Worm (Caenorhabditis elegans) whole organism, L4/young adult: Measurements from ENCODE around the gene eif-2A.
"Not testable (repeated sequence)": the region's sequence is repeated elsewhere in the genome, so short reads cannot be mapped to it uniquely, and the experiment has no call there.

Experiments
- W03F9.2 ChIP-seq: fragments of 150-350 bp; optimal IDR thresholded peaks from 2 replicates; lab custom pipeline; 2014; ENCODE audit warnings: missing biosample characterization, missing genetic modification characterization
- dao-5 ChIP-seq: sonication (generic microtip); optimal IDR thresholded peaks from 2 replicates; lab custom pipeline; 2016; ENCODE audit warnings: missing genotype, missing genetic modification characterization, moderate library complexity, missing compliant biosample characterization
- him-1 ChIP-seq: sonication (generic microtip); optimal IDR thresholded peaks from 2 replicates; lab custom pipeline; 2016; ENCODE audit warnings: missing genotype, missing genetic modification reagents, missing genetic modification characterization, missing compliant biosample characterization

The eif-2A gene

DNA sequence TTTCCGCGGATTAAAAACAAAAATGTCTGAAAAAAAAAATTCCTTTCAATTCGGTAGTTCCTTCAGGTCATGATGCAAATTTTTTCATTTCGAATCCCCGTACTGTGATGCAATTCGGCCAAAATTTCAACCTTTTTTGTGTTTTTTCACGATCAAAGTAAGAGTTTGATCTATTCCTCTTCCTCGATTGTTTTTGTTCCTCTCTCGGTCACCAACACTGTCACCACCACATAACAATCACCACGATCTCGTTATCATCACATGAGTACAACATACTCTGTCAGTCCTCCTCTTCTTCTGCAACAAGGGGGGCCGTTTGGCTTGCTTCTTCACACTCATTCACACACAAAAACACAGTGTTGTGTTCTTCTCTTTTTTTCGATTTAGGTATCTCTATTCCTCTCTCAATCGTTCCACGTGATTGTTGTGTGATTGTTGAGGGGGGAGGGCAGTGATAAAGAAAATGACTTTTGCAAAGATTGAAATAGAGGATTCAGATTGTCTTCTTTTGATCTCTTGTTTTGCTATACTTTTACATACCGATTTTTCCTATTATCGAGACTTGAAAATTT, 26.3 kb upstream of the eif-2A start:
- TF ChIP-seq dao-5 (no peak), W03F9.2 (no peak), him-1 (tag; lab: Kevin White, UChicago) (no peak)

DNA sequence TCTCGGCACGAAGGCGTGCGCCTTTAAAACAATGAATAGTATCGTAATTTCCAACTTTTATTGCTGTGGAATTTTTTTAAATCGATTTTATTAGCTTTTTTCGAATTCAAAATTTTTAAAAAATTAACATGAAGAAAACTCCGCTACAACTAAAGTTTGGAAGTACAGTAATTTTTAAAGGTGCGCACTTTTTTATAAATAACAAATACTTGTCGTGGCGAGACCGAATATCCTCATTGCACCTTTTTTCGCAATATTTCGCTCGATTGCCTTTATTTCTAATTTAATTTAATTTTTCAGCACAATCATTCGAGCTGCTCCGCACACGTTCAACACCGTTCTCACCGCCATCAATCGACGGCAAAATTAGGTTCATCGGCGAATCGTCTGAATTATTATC, 25.7 kb upstream of the eif-2A start, which contains the start of the genes T09F3.2 and T09F3.7:
Gene T09F3.2 (plus strand): TSS at position 301 of the 400 bp plus-strand sequence.
Gene T09F3.7 (plus strand): TSS at position 315 of the 400 bp plus-strand sequence.
- TF ChIP-seq him-1 (tag; lab: Kevin White, UChicago), result no peak
- no peak for TF ChIP-seq dao-5

DNA sequence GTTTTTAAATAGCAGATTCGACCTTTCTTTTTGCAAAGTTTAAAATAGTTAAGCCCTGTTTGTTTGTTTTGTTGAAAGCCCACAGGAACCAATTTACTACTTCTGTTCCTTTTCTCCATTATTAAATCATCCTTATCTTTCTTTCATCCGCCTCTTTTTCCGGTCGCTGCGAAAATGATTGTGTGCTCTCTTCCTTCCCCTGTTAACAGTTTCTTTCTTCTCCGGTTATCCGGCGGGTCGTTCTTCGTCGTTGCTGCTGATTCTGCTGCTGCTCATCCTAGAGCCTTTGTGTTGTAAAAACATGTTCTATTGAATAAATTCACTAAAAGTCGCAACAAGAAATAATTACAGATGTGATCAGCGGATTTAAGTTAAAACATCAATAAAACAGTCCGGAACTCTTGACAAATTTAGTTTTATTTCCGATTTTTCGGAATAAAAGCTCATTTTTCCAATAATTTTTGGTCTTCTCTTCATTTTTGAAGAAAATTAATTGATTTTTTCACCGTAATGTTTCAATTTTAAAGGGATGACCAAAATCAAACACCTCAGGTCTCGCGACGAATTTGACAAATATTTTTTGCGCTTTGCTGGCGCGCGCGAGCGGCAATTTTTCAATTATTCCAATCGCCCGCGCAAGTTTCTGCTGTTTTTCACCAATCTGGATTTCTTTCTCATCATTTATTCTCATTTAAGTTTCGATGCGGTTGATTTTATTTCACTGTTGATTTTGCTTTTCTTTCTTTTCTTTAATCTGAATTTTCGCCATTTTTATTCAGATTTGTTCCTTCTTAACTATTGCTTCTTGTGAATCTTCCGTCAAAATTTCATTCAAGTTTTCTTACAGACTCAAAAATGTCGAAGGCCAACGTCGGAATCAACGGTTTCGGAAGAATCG, 23.1 kb upstream of the eif-2A start, which contains the start of gene gpd-1:
Gene gpd-1 (plus strand): TSS at position 848 of the 898 bp plus-strand sequence.
- TF ChIP-seq him-1 (tag; lab: Kevin White, UChicago), result no peak
- no peak for TF ChIP-seq W03F9.2
- no peak for TF ChIP-seq dao-5

DNA sequence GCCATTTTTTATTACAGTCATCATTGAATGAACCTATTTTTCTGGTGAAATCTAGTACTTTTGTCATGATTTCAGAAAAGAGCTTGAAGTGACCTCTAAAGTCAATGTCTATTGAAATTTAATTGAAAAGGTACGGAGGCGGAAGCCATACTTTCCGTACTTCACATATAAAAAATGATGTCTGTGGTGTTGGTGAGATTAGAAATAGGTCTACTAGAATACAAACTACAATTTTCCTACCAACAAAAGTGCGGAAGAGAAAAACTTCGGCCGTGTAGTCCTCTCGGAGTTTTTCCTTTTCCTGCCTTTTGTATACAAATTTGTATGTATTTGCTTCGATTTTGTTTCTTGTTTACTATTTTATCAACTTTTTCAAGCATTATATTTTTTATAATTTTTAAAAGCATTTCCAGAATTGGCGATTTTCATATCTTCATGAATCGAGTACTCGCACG, 21.3 kb upstream of the eif-2A start, which contains the start of gene T09F3.4:
Gene T09F3.4 (plus strand): TSS at position 405 of the 455 bp plus-strand sequence.
- TF ChIP-seq him-1 (tag; lab: Kevin White, UChicago) (no peak), dao-5 (peak; percentile 15), W03F9.2 (peak; percentile 67)

DNA sequence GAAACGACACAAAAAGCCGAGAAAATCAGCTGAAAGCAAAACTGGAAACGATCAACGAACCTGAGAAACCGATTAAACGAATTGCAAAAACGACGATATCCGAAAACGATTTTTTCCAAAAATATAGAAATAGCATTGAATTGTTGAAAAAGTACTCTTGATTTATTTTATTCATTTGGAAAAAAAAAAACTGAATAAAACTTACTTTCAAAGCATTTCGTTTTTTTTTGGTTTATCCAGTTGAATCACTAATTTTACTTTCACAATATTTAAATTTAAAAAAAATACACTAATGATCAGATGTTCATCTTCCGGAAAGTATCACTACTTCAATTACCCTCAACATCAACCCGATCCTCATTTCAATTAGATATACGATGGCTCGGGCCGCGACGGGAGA, 20.0 kb upstream of the eif-2A start, which contains the start of gene T09F3.5:
Gene T09F3.5 (plus strand): TSS at position 301 of the 400 bp plus-strand sequence.
- TF ChIP-seq W03F9.2 (no peak), him-1 (tag; lab: Kevin White, UChicago) (no peak), dao-5 (no peak)

DNA sequence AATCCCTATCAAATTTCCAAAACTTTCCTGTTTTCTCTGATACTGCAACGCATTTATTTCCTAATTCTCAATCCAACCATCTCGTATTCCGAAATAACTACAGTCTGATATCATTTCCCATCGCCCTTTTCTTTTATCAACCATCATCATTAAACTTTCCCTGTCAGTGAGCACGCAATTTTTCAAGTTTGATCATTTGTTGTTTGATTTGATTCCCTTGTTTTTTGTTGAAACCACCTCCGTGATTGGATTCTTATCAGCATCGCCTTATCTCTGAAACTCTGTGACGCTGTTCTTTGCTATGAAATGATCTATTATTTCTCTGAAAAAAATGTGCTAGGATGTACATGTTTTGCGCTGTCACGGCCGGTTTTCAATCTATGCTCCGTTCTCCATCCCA, 13.6 kb upstream of the eif-2A start:
- TF ChIP-seq dao-5 (no peak), W03F9.2 (no peak), him-1 (tag; lab: Kevin White, UChicago) (no peak)

DNA sequence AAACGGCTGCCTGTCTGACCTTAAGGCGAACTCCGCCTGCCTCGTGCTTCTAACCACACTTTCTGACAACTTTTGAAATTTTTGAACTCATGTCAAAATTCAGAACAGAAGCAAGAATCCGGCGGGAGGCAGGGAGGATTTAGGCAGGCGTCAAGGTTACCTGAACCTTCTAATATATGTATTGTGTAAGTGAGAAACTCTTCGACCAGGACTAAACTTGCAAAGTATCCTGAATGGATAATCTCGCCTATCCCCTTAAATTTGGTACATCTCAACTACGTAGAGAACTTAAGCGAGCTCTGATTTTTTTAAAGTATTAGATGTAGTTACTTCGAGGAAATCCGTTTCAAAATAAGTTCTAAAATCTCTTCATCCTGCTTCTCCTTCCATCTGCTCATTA, 5.6 kb upstream of the eif-2A start, which contains the start of gene E04D5.5:
Gene E04D5.5 (plus strand): TSS at position 301 of the 400 bp plus-strand sequence.
- TF ChIP-seq W03F9.2, result no peak
- TF ChIP-seq him-1 (tag; lab: Kevin White, UChicago), result no peak
- no peak for TF ChIP-seq dao-5

DNA sequence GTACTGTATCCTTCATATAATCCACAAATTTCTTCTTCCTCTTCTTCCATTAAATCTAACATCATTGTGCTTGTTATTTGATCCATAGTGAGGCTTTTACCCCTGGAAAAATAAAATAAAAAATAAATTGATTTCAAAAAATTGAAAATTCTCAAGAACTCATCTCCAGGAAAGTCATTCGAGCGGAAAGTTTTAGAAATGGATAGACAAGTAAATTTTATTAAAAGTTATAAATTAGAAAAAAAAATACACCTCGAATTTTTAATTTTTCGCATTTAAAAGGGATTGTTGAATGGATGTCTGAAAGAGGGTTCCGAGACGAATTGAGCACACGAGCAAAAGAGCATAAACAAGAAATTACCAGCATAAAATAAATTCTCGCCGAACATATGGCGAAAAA, 5.3 kb downstream of the eif-2A start, which contains the start of gene frpr-21:
Gene frpr-21 (minus strand): TSS at position 101 of the 400 bp plus-strand sequence.
- TF ChIP-seq him-1 (tag; lab: Kevin White, UChicago) (no peak), dao-5 (no peak), W03F9.2 (no peak)

DNA sequence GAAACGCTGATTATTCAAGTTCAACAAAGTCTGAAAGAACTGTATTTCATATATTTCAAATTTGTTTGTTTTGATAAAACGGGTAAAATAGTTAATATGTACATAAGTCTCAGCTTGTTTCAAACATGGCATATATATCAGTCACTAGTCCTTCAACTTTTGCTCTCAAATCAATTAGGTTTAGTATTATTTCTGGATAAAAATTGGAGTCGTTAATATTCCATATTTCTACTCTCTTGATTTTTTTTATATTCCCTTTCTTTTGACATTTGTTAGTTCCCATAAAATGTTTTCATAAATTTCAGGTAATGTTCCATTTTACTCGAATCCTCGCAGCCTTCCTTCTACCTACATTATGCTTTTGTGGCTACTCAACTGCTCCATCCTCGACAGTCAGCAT, 19.2 kb downstream of the eif-2A start, which contains the start of gene cut-4:
Gene cut-4 (plus strand): TSS at position 301 of the 400 bp plus-strand sequence.
- TF ChIP-seq dao-5 (no peak), W03F9.2 (no peak), him-1 (tag; lab: Kevin White, UChicago) (no peak)

DNA sequence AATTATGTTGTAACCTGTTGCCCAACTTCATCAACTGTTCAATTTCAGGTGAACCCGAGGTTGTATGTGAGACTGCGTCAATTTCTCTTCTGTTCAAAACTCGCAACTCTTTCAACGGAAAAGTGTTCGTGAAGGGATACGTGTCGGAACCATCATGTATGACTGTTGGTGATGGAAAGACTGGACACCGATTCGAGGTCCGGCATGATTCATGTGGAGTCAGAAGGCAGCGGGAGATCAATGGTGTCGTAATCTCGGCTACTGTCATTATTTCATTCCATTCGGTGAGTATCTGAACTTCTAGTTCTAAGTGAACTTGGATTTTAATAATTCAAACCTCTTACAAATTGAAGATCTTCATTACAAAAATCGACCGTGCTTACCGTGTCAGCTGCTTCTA, 21.2 kb downstream of the eif-2A start:
- no peak for TF ChIP-seq him-1 (tag; lab: Kevin White, UChicago)
- TF ChIP-seq W03F9.2, result no peak
- no peak for TF ChIP-seq dao-5

DNA sequence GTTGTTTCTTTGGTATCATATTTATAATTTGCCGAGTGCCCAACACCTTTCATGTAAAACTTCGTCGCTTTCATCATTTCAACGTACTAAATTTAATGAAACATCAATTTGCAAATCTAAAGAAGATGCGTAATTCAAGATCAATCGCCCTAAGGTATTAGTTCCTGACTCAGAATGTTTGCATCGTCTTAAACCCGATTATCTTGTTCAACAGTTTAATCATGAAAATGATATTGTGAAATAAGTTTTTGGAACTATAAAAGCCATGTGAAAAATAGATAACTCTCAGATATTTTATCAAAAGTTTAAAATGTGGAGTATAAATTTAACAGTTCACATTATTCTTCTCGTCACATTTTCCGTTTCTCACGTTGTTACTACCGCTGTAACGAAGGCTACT, 23.4 kb downstream of the eif-2A start, which contains the start of gene E04D5.4:
Gene E04D5.4 (plus strand): TSS at position 301 of the 400 bp plus-strand sequence.
- no peak for TF ChIP-seq W03F9.2
- TF ChIP-seq dao-5, result no peak
- no peak for TF ChIP-seq him-1 (tag; lab: Kevin White, UChicago)

DNA sequence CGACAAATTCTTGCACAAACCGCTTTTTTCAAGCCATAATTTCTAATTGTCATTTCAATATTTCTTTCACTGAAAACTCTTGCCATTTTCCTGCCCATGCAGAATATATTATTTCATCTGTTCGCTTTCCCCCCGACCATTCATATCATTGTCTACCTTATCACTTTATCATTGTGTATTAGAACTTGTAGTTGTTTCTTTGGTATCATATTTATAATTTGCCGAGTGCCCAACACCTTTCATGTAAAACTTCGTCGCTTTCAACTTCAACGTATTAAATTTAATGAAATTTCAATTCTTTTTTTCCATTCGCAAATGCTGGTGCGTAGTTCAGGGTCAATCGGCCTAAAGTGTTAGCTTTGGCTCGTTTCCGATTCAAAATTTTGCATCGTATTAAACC, 26.2 kb downstream of the eif-2A start, which contains the start of gene ZK673.1:
Gene ZK673.1 (plus strand): TSS at position 301 of the 400 bp plus-strand sequence.
- not testable (repeated sequence) for TF ChIP-seq dao-5; him-1 (tag; lab: Kevin White, UChicago); W03F9.2

DNA sequence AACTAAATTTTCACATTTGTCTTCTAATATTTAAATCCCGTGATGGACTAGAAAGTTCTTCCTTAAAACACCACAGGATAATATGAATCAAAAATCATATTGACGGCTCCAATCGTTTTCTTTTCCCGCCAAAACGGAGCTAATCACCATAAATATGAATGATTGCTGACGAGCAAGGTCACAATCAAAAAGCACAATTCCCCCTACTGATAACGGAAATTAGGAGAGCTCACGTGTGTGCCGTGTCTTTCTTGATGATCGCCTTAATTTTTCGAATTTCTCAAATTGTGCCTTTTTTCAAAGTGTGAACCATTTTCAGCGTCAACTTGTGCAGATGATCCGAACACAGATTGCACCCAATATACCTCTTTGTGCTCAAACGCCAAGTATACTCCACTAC, 27.3 kb downstream of the eif-2A start:
- no peak for TF ChIP-seq him-1 (tag; lab: Kevin White, UChicago)
- TF ChIP-seq W03F9.2, result no peak
- TF ChIP-seq dao-5, result no peak
